Worm (Caenorhabditis elegans) whole organism, young adult: ENCODE data around the gene clec-43.

Source experiments
- B0336.3 ChIP-seq: fragments of 200-800 bp; sonication (Bioruptor generic); IDR thresholded peaks from 2 replicates; pipeline ENCODE4 v1.3.6; 2022; ENCODE audit warnings: missing genetic modification characterization, missing compliant biosample characterization
- F55B11.4 ChIP-seq: sonication (generic microtip); optimal IDR thresholded peaks from 2 replicates; lab custom pipeline; 2016; ENCODE audit warnings: missing compliant biosample characterization, missing genetic modification characterization, borderline replicate concordance; ENCODE audit not compliant: insufficient read depth
- K12H6.12 ChIP-seq: fragments of 200-800 bp; sonication (Bioruptor generic); optimal IDR thresholded peaks from 2 replicates; lab custom pipeline; 2018; ENCODE audit warnings: mild to moderate bottlenecking, missing genetic modification characterization, missing compliant biosample characterization
- T26A5.8 ChIP-seq: sonication (generic microtip); optimal IDR thresholded peaks from 2 replicates; lab custom pipeline; 2016; ENCODE audit warnings: missing genetic modification characterization, missing compliant biosample characterization
- Y56A3A.18 ChIP-seq: fragments of 200-800 bp; sonication (Bioruptor generic); IDR thresholded peaks from 2 replicates; pipeline ENCODE4 v1.3.6; 2022; ENCODE audit warnings: missing genetic modification reagents, missing genetic modification characterization, missing compliant biosample characterization
- atf-7 ChIP-seq: sonication (generic microtip); optimal IDR thresholded peaks from 2 replicates; lab custom pipeline; 2017; ENCODE audit warnings: mild to moderate bottlenecking, missing genetic modification characterization, missing compliant biosample characterization
- ceh-100 ChIP-seq: fragments of 200-800 bp; sonication (Bioruptor generic); IDR thresholded peaks from 2 replicates; pipeline ENCODE4 v1.3.6; 2022; ENCODE audit warnings: missing genetic modification reagents, missing genetic modification characterization, missing compliant biosample characterization
- ceh-79 ChIP-seq: sonication (generic microtip); optimal IDR thresholded peaks from 2 replicates; lab custom pipeline; 2017; ENCODE audit warnings: mild to moderate bottlenecking, missing genetic modification characterization, missing compliant biosample characterization
- fkh-3 ChIP-seq: sonication (generic microtip); optimal IDR thresholded peaks from 2 replicates; lab custom pipeline; 2016; ENCODE audit warnings: mild to moderate bottlenecking, missing genetic modification characterization, missing compliant biosample characterization
- hmg-20 ChIP-seq: fragments of 200-800 bp; sonication (Bioruptor generic); IDR thresholded peaks from 2 replicates; pipeline ENCODE4 v1.3.6; 2022; ENCODE audit warnings: missing genetic modification reagents, missing genetic modification characterization, missing compliant biosample characterization
- lag-1 ChIP-seq: fragments of 200-800 bp; sonication (Bioruptor generic); IDR thresholded peaks from 2 replicates; pipeline ENCODE4 v1.3.6; 2022; ENCODE audit warnings: missing genetic modification reagents, missing genetic modification characterization, missing compliant biosample characterization
- lin-54 ChIP-seq: fragments of 200-800 bp; sonication (Bioruptor generic); optimal IDR thresholded peaks from 2 replicates; lab custom pipeline; 2018; ENCODE audit warnings: mild to moderate bottlenecking, missing genetic modification characterization, missing compliant biosample characterization
- ztf-3 ChIP-seq: fragments of 200-800 bp; sonication (Bioruptor generic); optimal IDR thresholded peaks from 2 replicates; lab custom pipeline; 2018; ENCODE audit warnings: mild to moderate bottlenecking, missing genetic modification characterization, missing compliant biosample characterization

ce11 chrII:960218-960617 is 16.4 kb downstream of the clec-43 start, which contains the start of the genes C32B5.18 and C32B5.7:
- TF ChIP-seq K12H6.12 (tag; lab: Kevin White, UChicago) (no peak), Y56A3A.18 (no peak), F55B11.4 (tag; lab: Kevin White, UChicago) (no peak), fkh-3 (tag; lab: Kevin White, UChicago) (no peak), ztf-3 (GFP tag; lab: Kevin White, UChicago) (no peak), ceh-100 (GFP tag; lab: Robert Waterston, UW) (no peak), hmg-20 (no peak), lag-1 (GFP tag; lab: Robert Waterston, UW) (no peak), lin-54 (GFP tag; lab: Kevin White, UChicago) (no peak), B0336.3 (GFP tag; lab: Robert Waterston, UW) (no peak), T26A5.8 (tag; lab: Kevin White, UChicago) (no peak), ceh-79 (no peak), atf-7 (tag; lab: Kevin White, UChicago) (no peak)
